Worm (Caenorhabditis elegans) whole organism, L1 larva: ENCODE results near the gene scd-1.

Source experiments
- efl-1 ChIP-seq, 4 experiments: fragments of 150-350 bp; optimal IDR thresholded peaks in 3 of 4; peaks in 1 of 4; 1 replicate in 1 of 4; 2 replicates in 3 of 4; lab custom pipeline; 2014; ENCODE audit warnings: missing biosample characterization in 2 of 4, missing genetic modification characterization in 2 of 4, missing genetic modification reagents in 2 of 4
- elt-3 ChIP-seq, 6 experiments: fragments of 150-350 bp in 1 of 6; sonication (generic microtip); optimal IDR thresholded peaks; 2 replicates each; lab custom pipeline; 2017 to 2018; ENCODE audit warnings: missing biosample characterization in 6 of 6, missing genetic modification characterization in 6 of 6, inconsistent platforms in 1 of 6
- grh-1 ChIP-seq: fragments of 200-800 bp; sonication (Bioruptor generic); IDR thresholded peaks from 2 replicates; pipeline ENCODE4 v1.3.6; 2022; ENCODE audit warnings: missing genetic modification reagents, missing genetic modification characterization, missing compliant biosample characterization
- lin-13 ChIP-seq: fragments of 150-350 bp; optimal IDR thresholded peaks from 2 replicates; lab custom pipeline; 2014; ENCODE audit warnings: missing biosample characterization, missing genetic modification reagents, missing genetic modification characterization
- lin-39 ChIP-seq: fragments of 150-350 bp; optimal IDR thresholded peaks from 2 replicates; lab custom pipeline; 2014; ENCODE audit warnings: missing biosample characterization, missing genetic modification reagents, missing genetic modification characterization
- nhr-11 ChIP-seq: fragments of 150-350 bp; optimal IDR thresholded peaks from 2 replicates; lab custom pipeline; 2014; ENCODE audit warnings: missing biosample characterization, missing genetic modification characterization
- nhr-28 ChIP-seq: fragments of 150-350 bp; optimal IDR thresholded peaks from 2 replicates; lab custom pipeline; 2014; ENCODE audit warnings: missing biosample characterization, missing genetic modification characterization

- TF ChIP-seq efl-1 (optimal IDR thresholded peaks at IDR 0.05; lab: Kevin White, UChicago) (no peak), efl-1 (GFP tag; optimal IDR thresholded peaks at IDR 0.05 in 1 of 2; lab: Kevin White, UChicago) (no peak), elt-3 (tag; optimal IDR thresholded peaks at IDR 0.05; lab: Kevin White, UChicago) (no peak), nhr-28 (no peak), lin-39 (tag; lab: Kevin White, UChicago) (no peak), lin-13 (GFP tag; lab: Kevin White, UChicago) (no peak), grh-1 (GFP tag; lab: Robert Waterston, UW) (no peak), nhr-11 (no peak)
Measured at ce11 chrX:12463504-12463903, 62.1 kb downstream of the scd-1 start, which contains the start of gene T18D3.5.
